Fruit fly (Drosophila melanogaster) whole organism, embryonic: Measurements from ENCODE around the gene velo.

Experiments used
- Adf1 ChIP-seq: fragments of 200-800 bp; sonication (Bioruptor generic); IDR thresholded peaks from 2 replicates; pipeline ENCODE4 v1.3.6; 2022; ENCODE audit warnings: missing biosample characterization, missing genetic modification characterization
- BEAF-32 ChIP-seq: fragments of 200-800 bp; sonication (Bioruptor generic); optimal IDR thresholded peaks from 3 replicates; lab custom pipeline; 2017; ENCODE audit warnings: missing biosample characterization, missing genetic modification characterization, mild to moderate bottlenecking, moderate library complexity, missing genetic modification reagents
- CG1024 ChIP-seq: fragments of 200-800 bp; sonication (Bioruptor generic); IDR thresholded peaks from 2 replicates; pipeline ENCODE4 v1.3.6; 2022; ENCODE audit warnings: missing biosample characterization, missing genetic modification characterization
- CG11398 ChIP-seq: fragments of 200-800 bp; sonication (Bioruptor generic); optimal IDR thresholded peaks from 2 replicates; lab custom pipeline; 2016; ENCODE audit warnings: missing biosample characterization, missing genetic modification characterization
- CG12769 ChIP-seq: fragments of 200-800 bp; sonication (Bioruptor generic); optimal IDR thresholded peaks from 2 replicates; lab custom pipeline; 2019; ENCODE audit warnings: missing biosample characterization, mild to moderate bottlenecking, missing genetic modification characterization, moderate library complexity
- CG13894 ChIP-seq: fragments of 200-800 bp; sonication (Bioruptor generic); optimal IDR thresholded peaks from 3 replicates; lab custom pipeline; 2018; ENCODE audit warnings: missing biosample characterization, mild to moderate bottlenecking, missing genetic modification characterization, moderate library complexity
- CG14860 ChIP-seq: fragments of 200-800 bp; sonication (Bioruptor generic); IDR thresholded peaks from 3 replicates; pipeline ENCODE4 v1.3.6; 2022; ENCODE audit warnings: missing biosample characterization, missing genetic modification characterization; ENCODE audit not compliant: partially characterized antibody
- CG16813 ChIP-seq: fragments of 200-800 bp; sonication (Bioruptor generic); IDR thresholded peaks from 3 replicates; pipeline ENCODE4 v1.3.6; 2022; ENCODE audit warnings: missing biosample characterization, missing genetic modification characterization; ENCODE audit not compliant: partially characterized antibody
- CG3281 ChIP-seq: fragments of 200-800 bp; sonication (Bioruptor generic); optimal IDR thresholded peaks from 3 replicates; lab custom pipeline; 2017; ENCODE audit warnings: missing biosample characterization, mild to moderate bottlenecking, missing genetic modification characterization
- CG3726 ChIP-seq: fragments of 200-800 bp; sonication (Bioruptor generic); IDR thresholded peaks from 3 replicates; pipeline ENCODE4, ENCODE4 v1.3.6; 2022; ENCODE audit warnings: missing biosample characterization, missing genetic modification characterization
- CG42726 ChIP-seq: fragments of 200-800 bp; sonication (Bioruptor generic); IDR thresholded peaks from 2 replicates; pipeline ENCODE4 v1.3.6; 2022; ENCODE audit warnings: missing biosample characterization, missing genetic modification characterization; ENCODE audit not compliant: partially characterized antibody
- CG4707 ChIP-seq: fragments of 200-800 bp; sonication (Bioruptor generic); optimal IDR thresholded peaks from 2 replicates; lab custom pipeline; 2018; ENCODE audit warnings: missing biosample characterization, mild to moderate bottlenecking, missing genetic modification characterization, moderate library complexity
- CG6689 ChIP-seq: fragments of 200-800 bp; sonication (Bioruptor generic); IDR thresholded peaks from 2 replicates; pipeline ENCODE4 v1.3.6; 2022; ENCODE audit warnings: missing biosample characterization, missing genetic modification characterization
- CG6791 ChIP-seq: fragments of 200-800 bp; sonication (Bioruptor generic); IDR thresholded peaks from 3 replicates; pipeline ENCODE4 v1.3.6; 2022; ENCODE audit warnings: missing biosample characterization, missing genetic modification characterization; ENCODE audit not compliant: partially characterized antibody
- CG7357 ChIP-seq: fragments of 200-800 bp; sonication (Bioruptor generic); IDR thresholded peaks from 3 replicates; pipeline ENCODE4 v1.3.6; 2022; ENCODE audit warnings: missing biosample characterization, missing genetic modification characterization
- CG8281 ChIP-seq: fragments of 200-800 bp; sonication (Bioruptor generic); optimal IDR thresholded peaks from 2 replicates; lab custom pipeline; 2018; ENCODE audit warnings: missing biosample characterization, mild to moderate bottlenecking, missing genetic modification characterization, moderate library complexity
- CG8924 ChIP-seq: fragments of 200-800 bp; optimal IDR thresholded peaks from 3 replicates; lab custom pipeline; 2019; ENCODE audit warnings: missing biosample characterization, mild to moderate bottlenecking, missing genetic modification characterization, moderate library complexity
- CG9215 ChIP-seq: fragments of 200-800 bp; sonication (Bioruptor generic); IDR thresholded peaks from 2 replicates; pipeline ENCODE4 v1.3.6; 2022; ENCODE audit warnings: missing biosample characterization, missing genetic modification characterization
- Elba2 ChIP-seq: fragments of 200-800 bp; sonication (Bioruptor generic); optimal IDR thresholded peaks from 3 replicates; lab custom pipeline; 2016; ENCODE audit warnings: missing biosample characterization, missing genetic modification characterization
- HHEX ChIP-seq: fragments of 200-800 bp; sonication (Bioruptor generic); optimal IDR thresholded peaks from 3 replicates; lab custom pipeline; 2017; ENCODE audit warnings: missing biosample characterization, mild to moderate bottlenecking, missing genetic modification characterization, missing genetic modification reagents
- HmgZ ChIP-seq: fragments of 200-800 bp; sonication (Bioruptor generic); optimal IDR thresholded peaks from 2 replicates; lab custom pipeline; 2018; ENCODE audit warnings: missing biosample characterization, mild to moderate bottlenecking, missing genetic modification characterization
- Hr78 ChIP-seq, 2 experiments: fragments of 200-800 bp in 1 of 2; fragments of >200 bp in 1 of 2; sonication (Bioruptor generic) in 1 of 2; optimal IDR thresholded peaks; 2 replicates each; lab custom pipeline; 2017 to 2019; ENCODE audit warnings: missing biosample characterization in 2 of 2, missing genetic modification characterization in 2 of 2, mild to moderate bottlenecking in 1 of 2, moderate library complexity in 1 of 2
- Kr ChIP-seq: fragments of 200-800 bp; sonication (Bioruptor generic); optimal IDR thresholded peaks from 2 replicates; lab custom pipeline; 2017; ENCODE audit warnings: missing biosample characterization, mild to moderate bottlenecking, missing genetic modification characterization
- NK7.1 ChIP-seq: fragments of 200-800 bp; sonication (Bioruptor generic); optimal IDR thresholded peaks from 3 replicates; lab custom pipeline; 2016; ENCODE audit warnings: missing biosample characterization, missing genetic modification characterization
- Opbp ChIP-seq: fragments of 200-800 bp; sonication (Bioruptor generic); IDR thresholded peaks from 3 replicates; pipeline ENCODE4 v1.3.6; 2022; ENCODE audit warnings: missing biosample characterization, missing genetic modification characterization; ENCODE audit not compliant: partially characterized antibody
- Ravus ChIP-seq: fragments of 200-800 bp; sonication (Bioruptor generic); IDR thresholded peaks from 2 replicates; pipeline ENCODE4 v1.3.6; 2022; ENCODE audit warnings: missing biosample characterization, missing genetic modification characterization
- Scr ChIP-seq: fragments of 200-800 bp; sonication (Bioruptor generic); IDR thresholded peaks from 2 replicates; pipeline ENCODE4 v1.3.6; 2022; ENCODE audit warnings: missing biosample characterization, missing genetic modification characterization; ENCODE audit not compliant: partially characterized antibody
- Stat92E ChIP-seq, 3 experiments: fragments of >200 bp in 2 of 3; fragments of 200-800 bp in 1 of 3; sonication (Bioruptor generic) in 1 of 3; optimal IDR thresholded peaks; 2 replicates each; lab custom pipeline; 2017 to 2019; ENCODE audit warnings: missing biosample characterization in 3 of 3, missing genetic modification characterization in 3 of 3, mild to moderate bottlenecking in 1 of 3, moderate library complexity in 1 of 3
- al ChIP-seq: fragments of 200-800 bp; sonication (Bioruptor generic); IDR thresholded peaks from 2 replicates; pipeline ENCODE4 v1.3.6; 2022; ENCODE audit warnings: missing biosample characterization, missing genetic modification characterization
- bbx ChIP-seq: fragments of 200-800 bp; sonication (Bioruptor generic); IDR thresholded peaks from 2 replicates; pipeline ENCODE4 v1.3.6; 2022; ENCODE audit warnings: missing biosample characterization, missing genetic modification characterization; ENCODE audit not compliant: partially characterized antibody
- cato ChIP-seq: fragments of 200-800 bp; sonication (Bioruptor generic); optimal IDR thresholded peaks from 2 replicates; lab custom pipeline; 2016; ENCODE audit warnings: missing biosample characterization, missing genetic modification characterization, borderline replicate concordance
- crol ChIP-seq: fragments of 200-800 bp; sonication (Bioruptor generic); IDR thresholded peaks from 2 replicates; pipeline ENCODE4 v1.3.6; 2022; ENCODE audit warnings: missing biosample characterization, missing genetic modification characterization
- dan ChIP-seq: fragments of 200-800 bp; sonication (Bioruptor generic); IDR thresholded peaks from 2 replicates; pipeline ENCODE4 v1.3.6; 2022; ENCODE audit warnings: missing biosample characterization, missing genetic modification characterization
- dmrt99B ChIP-seq: fragments of 200-800 bp; sonication (Bioruptor generic); optimal IDR thresholded peaks from 2 replicates; lab custom pipeline; 2018; ENCODE audit warnings: missing biosample characterization, mild to moderate bottlenecking, missing genetic modification characterization, moderate library complexity
- gt ChIP-seq: fragments of 200-800 bp; sonication (Bioruptor generic); IDR thresholded peaks from 2 replicates; pipeline ENCODE4 v1.3.6; 2022; ENCODE audit warnings: missing biosample characterization, missing genetic modification characterization
- inv ChIP-seq: fragments of 200-800 bp; sonication (Bioruptor generic); IDR thresholded peaks from 2 replicates; pipeline ENCODE4 v1.3.6; 2022; ENCODE audit warnings: missing biosample characterization, missing genetic modification characterization; ENCODE audit not compliant: partially characterized antibody
- mld ChIP-seq: fragments of 200-800 bp; sonication (Bioruptor generic); IDR thresholded peaks from 3 replicates; pipeline ENCODE4 v1.3.6; 2022; ENCODE audit warnings: missing biosample characterization, missing genetic modification characterization; ENCODE audit not compliant: partially characterized antibody
- nerfin-1 ChIP-seq: fragments of 200-800 bp; sonication (Bioruptor generic); optimal IDR thresholded peaks from 3 replicates; lab custom pipeline; 2019; ENCODE audit warnings: missing biosample characterization, mild to moderate bottlenecking, missing genetic modification characterization, moderate library complexity
- pros ChIP-seq: fragments of 200-800 bp; sonication (Bioruptor generic); optimal IDR thresholded peaks from 3 replicates; lab custom pipeline; 2019; ENCODE audit warnings: missing biosample characterization, mild to moderate bottlenecking, missing genetic modification characterization, moderate library complexity
- sd ChIP-seq: fragments of 200-800 bp; sonication (Bioruptor generic); optimal IDR thresholded peaks from 3 replicates; lab custom pipeline; 2018; ENCODE audit warnings: missing biosample characterization, mild to moderate bottlenecking, missing genetic modification characterization, moderate library complexity
- sens ChIP-seq: fragments of 200-800 bp; sonication (Bioruptor generic); peaks from one replicate; lab custom pipeline; 2016; ENCODE audit warnings: missing biosample characterization, missing genetic modification characterization
- seq ChIP-seq: fragments of 200-800 bp; sonication (Bioruptor generic); IDR thresholded peaks from 2 replicates; pipeline ENCODE4 v1.3.6; 2022; ENCODE audit warnings: missing biosample characterization, missing genetic modification characterization
- sisA ChIP-seq: fragments of 200-800 bp; sonication (Bioruptor generic); IDR thresholded peaks from 2 replicates; pipeline ENCODE4 v1.3.6; 2022; ENCODE audit warnings: missing biosample characterization, missing genetic modification characterization
- slou ChIP-seq: fragments of 200-800 bp; sonication (Bioruptor generic); optimal IDR thresholded peaks from 3 replicates; lab custom pipeline; 2016; ENCODE audit warnings: missing biosample characterization, missing genetic modification characterization
- sna ChIP-seq: fragments of 200-800 bp; sonication (Bioruptor generic); IDR thresholded peaks from 2 replicates; pipeline ENCODE4 v1.3.6; 2022; ENCODE audit warnings: missing biosample characterization, missing genetic modification characterization; ENCODE audit not compliant: partially characterized antibody
- stc ChIP-seq: fragments of 200-800 bp; sonication (Bioruptor generic); IDR thresholded peaks from 2 replicates; pipeline ENCODE4 v1.3.6; 2022; ENCODE audit warnings: missing biosample characterization, missing genetic modification characterization
- tgo ChIP-seq: fragments of 200-800 bp; sonication (Bioruptor generic); IDR thresholded peaks from 3 replicates; pipeline ENCODE4 v1.3.6; 2022; ENCODE audit warnings: missing biosample characterization, missing genetic modification characterization
- twi ChIP-seq: fragments of 200-800 bp; optimal IDR thresholded peaks from 2 replicates; lab custom pipeline; 2019; ENCODE audit warnings: missing biosample characterization, mild to moderate bottlenecking, missing genetic modification characterization, moderate library complexity

Gene velo

dm6 chr3L:6700962-6701477 lies 51.5 kb downstream of the velo start:
- TF ChIP-seq bbx (peak; percentile 85), CG16813 (0 out of 3 replicates have a peak, but pooled peaks have one; percentile 8), HHEX (no peak), sd (tag; lab: Kevin White, UChicago) (peak; percentile 64), nerfin-1 (tag; lab: Kevin White, UChicago) (peak; percentile 100), CG9215 (no peak), twi (tag; lab: Kevin White, UChicago) (no peak), mld (GFP tag; lab: Robert Waterston, UW) (peak; percentile 33; the same call in 1 of the 3 replicates), cato (GFP tag; lab: Kevin White, UChicago) (no peak), dmrt99B (tag; lab: Kevin White, UChicago) (no peak), Ravus (GFP tag; lab: Robert Waterston, UW) (no peak), Opbp (GFP tag; lab: Robert Waterston, UW) (peak; percentile 5; the same call in 1 of the 3 replicates), pros (peak; percentile 96), seq (GFP tag; lab: Robert Waterston, UW) (peak; percentile 60; the same call in 1 of the 2 replicates), CG4707 (no peak), CG13894 (tag; lab: Kevin White, UChicago) (peak; percentile 1), CG6791 (GFP tag; lab: Robert Waterston, UW) (peak; percentile 82), al (GFP tag; lab: Robert Waterston, UW) (no peak), sna (GFP tag; lab: Robert Waterston, UW) (0 out of 2 replicates have a peak, but pooled peaks have one; percentile 25)

- TF ChIP-seq slou (GFP tag; lab: Kevin White, UChicago) = no peak
- peak in 1 of 2 experiments; percentile 20 for TF ChIP-seq Hr78 (GFP tag; optimal IDR thresholded peaks at IDR 0.05; lab: Kevin White, UChicago)
- no peak for TF ChIP-seq Elba2 (GFP tag; lab: Kevin White, UChicago)
- TF ChIP-seq CG42726 (GFP tag; lab: Robert Waterston, UW) = no peak
- TF ChIP-seq Scr (GFP tag; lab: Robert Waterston, UW) = no peak
- TF ChIP-seq NK7.1 (GFP tag; lab: Kevin White, UChicago) = no peak
- no peak for TF ChIP-seq sisA (GFP tag; lab: Robert Waterston, UW)
- TF ChIP-seq CG14860 = no peak
- no peak for TF ChIP-seq CG11398 (GFP tag; lab: Kevin White, UChicago)
- TF ChIP-seq CG7357 = no peak
- TF ChIP-seq sd (tag; lab: Kevin White, UChicago) = peak; percentile 85
- no peak for TF ChIP-seq CG8281
- no peak for TF ChIP-seq Adf1 (GFP tag; lab: Robert Waterston, UW)
- no peak for TF ChIP-seq inv (GFP tag; lab: Robert Waterston, UW)
- no peak for TF ChIP-seq Kr
- TF ChIP-seq dan (GFP tag; lab: Robert Waterston, UW) = no peak
- no peak for TF ChIP-seq CG3281 (GFP tag; lab: Kevin White, UChicago)
- no peak for TF ChIP-seq gt (GFP tag; lab: Robert Waterston, UW)
- TF ChIP-seq sens = peak; percentile 17
- TF ChIP-seq crol (GFP tag; lab: Robert Waterston, UW) = 0 out of 2 replicates have a peak, but pooled peaks have one; percentile 6
- TF ChIP-seq CG3726 = no peak
- TF ChIP-seq CG12769 (tag; lab: Kevin White, UChicago) = peak; percentile 73
- no peak for TF ChIP-seq CG1024
- TF ChIP-seq tgo (GFP tag; lab: Robert Waterston, UW) = no peak
- no peak for TF ChIP-seq Stat92E (GFP tag; optimal IDR thresholded peaks at IDR 0.05; lab: Kevin White, UChicago)
- no peak for TF ChIP-seq BEAF-32 (GFP tag; lab: Kevin White, UChicago)
- no peak for TF ChIP-seq stc (GFP tag; lab: Robert Waterston, UW)
- no peak for TF ChIP-seq al (GFP tag; lab: Robert Waterston, UW)
- TF ChIP-seq HmgZ (tag; lab: Kevin White, UChicago) = no peak
- TF ChIP-seq CG6689 (GFP tag; lab: Robert Waterston, UW) = no peak
- no peak for TF ChIP-seq CG8924 (tag; lab: Kevin White, UChicago)
Measured at dm6 chr3L:6697353-6697752, 55.2 kb downstream of the velo start.
